Worm (Caenorhabditis elegans) whole organism, mixed stage, embryonic: ENCODE data around the gene T22H9.1.

Source experiments
- M03D4.4 ChIP-seq: sonication (generic microtip); optimal IDR thresholded peaks from 2 replicates; lab custom pipeline; 2017; ENCODE audit warnings: mild to moderate bottlenecking, missing genetic modification characterization, missing compliant biosample characterization
- blmp-1 ChIP-seq: fragments of 150-350 bp; optimal IDR thresholded peaks from 2 replicates; lab custom pipeline; 2014; ENCODE audit warnings: missing biosample characterization, missing genetic modification characterization
- ceh-39 ChIP-seq: fragments of 150-350 bp; optimal IDR thresholded peaks from 2 replicates; lab custom pipeline; 2014; ENCODE audit warnings: missing biosample characterization, missing genetic modification characterization
- cnd-1 ChIP-seq: fragments of 200-800 bp; sonication (Bioruptor generic); optimal IDR thresholded peaks from 2 replicates; lab custom pipeline; 2018; ENCODE audit warnings: mild to moderate bottlenecking, missing genetic modification characterization, missing compliant biosample characterization
- drap-1 ChIP-seq: fragments of 200-800 bp; sonication (Bioruptor generic); optimal IDR thresholded peaks from 3 replicates; lab custom pipeline; 2018; ENCODE audit warnings: mild to moderate bottlenecking, missing genetic modification characterization, missing compliant biosample characterization
- elt-1 ChIP-seq: sonication (generic microtip); optimal IDR thresholded peaks from 2 replicates; lab custom pipeline; 2017; ENCODE audit warnings: missing genetic modification characterization, mild to moderate bottlenecking, missing compliant biosample characterization, antibody characterized with exemption, moderate library complexity, borderline replicate concordance; ENCODE audit not compliant: insufficient read depth
- elt-3 ChIP-seq: fragments of 150-350 bp; optimal IDR thresholded peaks from 2 replicates; lab custom pipeline; 2014; ENCODE audit warnings: missing biosample characterization, missing genetic modification characterization
- lin-32 ChIP-seq: fragments of 200-800 bp; sonication (Bioruptor generic); optimal IDR thresholded peaks from 2 replicates; lab custom pipeline; 2018; ENCODE audit warnings: mild to moderate bottlenecking, missing genetic modification characterization, missing compliant biosample characterization
- mep-1 ChIP-seq: fragments of 150-350 bp; optimal IDR thresholded peaks from 2 replicates; lab custom pipeline; 2017; ENCODE audit warnings: missing biosample characterization, missing genetic modification reagents, missing genetic modification characterization, inconsistent platforms
- nhr-2 ChIP-seq: fragments of 150-350 bp; optimal IDR thresholded peaks from 2 replicates; lab custom pipeline; 2014; ENCODE audit warnings: missing biosample characterization, missing genetic modification characterization
- nhr-237 ChIP-seq: fragments of 150-350 bp; optimal IDR thresholded peaks from 2 replicates; lab custom pipeline; 2014; ENCODE audit warnings: missing biosample characterization, missing genetic modification characterization
- nhr-28 ChIP-seq: fragments of 150-350 bp; optimal IDR thresholded peaks from 2 replicates; lab custom pipeline; 2014; ENCODE audit warnings: missing biosample characterization, missing genetic modification characterization
- sem-2 ChIP-seq: fragments of 200-800 bp; sonication (Bioruptor generic); optimal IDR thresholded peaks from 2 replicates; lab custom pipeline; 2018; ENCODE audit warnings: mild to moderate bottlenecking, missing genetic modification characterization, missing compliant biosample characterization
- unc-62 ChIP-seq: fragments of 150-350 bp; optimal IDR thresholded peaks from 2 replicates; lab custom pipeline; 2014; ENCODE audit warnings: missing biosample characterization, missing genetic modification reagents, missing genetic modification characterization

Gene T22H9.1

ce11 chrV:404210-404669, 44.7 kb downstream of the T22H9.1 start, which contains the start of gene nhr-252:
TSS of gene nhr-252 (plus strand) at chrV:404619.
- TF ChIP-seq elt-1 (tag; lab: Kevin White, UChicago) (no peak), M03D4.4 (tag; lab: Kevin White, UChicago) (no peak), unc-62 (GFP tag; lab: Kevin White, UChicago) (no peak), cnd-1 (tag; lab: Kevin White, UChicago) (no peak), ceh-39 (tag; lab: Kevin White, UChicago) (no peak), nhr-28 (tag; lab: Kevin White, UChicago) (no peak), sem-2 (no peak), elt-3 (tag; lab: Kevin White, UChicago) (no peak), nhr-237 (no peak), mep-1 (tag; lab: Kevin White, UChicago) (no peak)

ce11 chrV:412820-413219, 53.3 kb downstream of the T22H9.1 start:
- TF ChIP-seq nhr-28 (tag; lab: Kevin White, UChicago) (no peak), nhr-2 (tag; lab: Kevin White, UChicago) (no peak), lin-32 (no peak), drap-1 (no peak), blmp-1 (tag; lab: Kevin White, UChicago) (no peak)
